Fruit fly (Drosophila melanogaster): ENCODE results near the gene inaF-B.

DNA sequence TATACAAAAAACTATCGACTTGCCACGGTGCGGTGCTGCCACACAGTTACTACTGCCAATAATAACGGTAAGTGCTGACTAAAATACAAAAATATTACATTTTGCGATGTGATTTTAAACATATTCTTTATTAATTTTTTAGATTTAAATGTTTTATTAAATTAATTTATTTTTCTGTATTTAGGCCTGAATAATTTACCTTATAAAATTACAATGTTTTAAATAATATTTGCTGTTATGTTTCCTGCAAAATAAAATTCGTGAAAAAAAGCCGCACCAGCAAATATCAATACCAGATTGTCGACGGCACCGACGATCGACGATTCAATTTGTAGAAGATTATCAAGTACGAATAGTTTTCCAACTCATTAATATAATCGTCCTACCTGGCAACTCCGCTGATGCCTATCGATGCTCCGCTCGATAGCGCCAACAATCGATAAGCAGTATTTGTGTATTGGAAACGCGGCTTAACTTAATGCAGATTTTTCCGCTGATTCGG is 54.0 kb downstream of the inaF-B start, which contains the start of the genes Vlet and bif:
- no peak for TF ChIP-seq ttk (optimal IDR thresholded peaks at IDR 0.05)
- TF ChIP-seq psq (optimal IDR thresholded peaks at IDR 0.05) = no peak
- TF ChIP-seq insv (optimal IDR thresholded peaks at IDR 0.05) = no peak
- TF ChIP-seq Sin3A (optimal IDR thresholded peaks at IDR 0.05) = no peak

Data from Kc167 (cell line).